Fruit fly (Drosophila melanogaster) whole organism, prepupa: ENCODE data around the gene CG7914.

Experiments used
- Blimp-1 ChIP-seq: fragments of 200-800 bp; sonication (Bioruptor generic); optimal IDR thresholded peaks from 3 replicates; lab custom pipeline; 2017; ENCODE audit warnings: missing biosample characterization, missing genetic modification characterization, mild to moderate bottlenecking, moderate library complexity, missing genetic modification reagents
- CG11294 ChIP-seq: fragments of 200-800 bp; sonication (Bioruptor generic); IDR thresholded peaks from 2 replicates; pipeline ENCODE4 v1.3.6; 2022; ENCODE audit warnings: missing biosample characterization, missing genetic modification characterization
- CG3919 ChIP-seq: fragments of 200-800 bp; sonication (Bioruptor generic); optimal IDR thresholded peaks from 3 replicates; lab custom pipeline; 2016; ENCODE audit warnings: missing biosample characterization, missing genetic modification characterization
- CG6163 ChIP-seq: fragments of 200-800 bp; sonication (Bioruptor generic); IDR thresholded peaks from 3 replicates; pipeline ENCODE4 v1.3.6; 2022; ENCODE audit warnings: missing biosample characterization, missing genetic modification characterization
- CG6792 ChIP-seq: fragments of 200-800 bp; sonication (Bioruptor generic); optimal IDR thresholded peaks from 3 replicates; lab custom pipeline; 2016; ENCODE audit warnings: missing biosample characterization, missing genetic modification characterization
- Ets96B ChIP-seq: fragments of 200-800 bp; optimal IDR thresholded peaks from 2 replicates; lab custom pipeline; 2019; ENCODE audit warnings: missing biosample characterization, mild to moderate bottlenecking, missing genetic modification characterization, moderate library complexity
- Hr39 ChIP-seq: fragments of 200-800 bp; sonication (Bioruptor generic); optimal IDR thresholded peaks from 2 replicates; lab custom pipeline; 2016; ENCODE audit warnings: missing biosample characterization, missing genetic modification characterization

dm6 chrX:19240230-19240839 lies 47.1 kb upstream of the CG7914 start:
- TF ChIP-seq Blimp-1 (GFP tag; lab: Kevin White, UChicago) (no peak), Hr39 (GFP tag; lab: Kevin White, UChicago) (no peak), Ets96B (tag; lab: Kevin White, UChicago) (no peak), CG3919 (GFP tag; lab: Kevin White, UChicago) (no peak), CG11294 (no peak), CG6163 (no peak), CG6792 (no peak)
